Worm (Caenorhabditis elegans): Measurements from ENCODE around the gene M110.8.

DNA sequence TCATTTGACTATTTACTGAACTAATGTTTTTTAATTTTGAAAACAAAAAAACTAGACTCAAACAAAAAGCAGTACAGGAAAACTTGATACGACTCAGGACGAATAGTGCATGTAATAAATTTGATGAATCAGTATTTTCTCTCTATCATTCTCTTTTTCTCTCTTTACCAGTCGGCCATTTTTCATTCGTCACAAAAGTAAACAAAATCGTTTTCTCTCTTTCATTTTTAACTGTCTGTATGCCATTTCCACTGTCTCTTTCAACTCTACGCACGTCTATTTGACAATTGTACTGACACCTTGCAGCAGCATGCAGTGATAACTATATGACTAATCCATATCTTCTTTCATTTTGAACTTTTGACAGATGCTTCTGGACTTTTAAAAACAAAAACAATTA, 39.4 kb upstream of the M110.8 start, which contains the start of the genes F35C11.2 and F35C11.4:
- TF ChIP-seq pha-4 (tag; optimal IDR thresholded peaks at IDR 0.05) = peak; percentile 85
- no peak for TF ChIP-seq unc-39 (tag; optimal IDR thresholded peaks at IDR 0.05)
- TF ChIP-seq skn-1 (tag; optimal IDR thresholded peaks at IDR 0.05) = no peak
- TF ChIP-seq aly-2 (tag; optimal IDR thresholded peaks at IDR 0.05) = no peak
- no peak for TF ChIP-seq ztf-11 (tag; optimal IDR thresholded peaks at IDR 0.05)
- TF ChIP-seq nhr-28 (tag; optimal IDR thresholded peaks at IDR 0.05) = no peak
- TF ChIP-seq snpc-4 (tag; optimal IDR thresholded peaks at IDR 0.05) = no peak

All from whole organism, L3 larva.